Worm (Caenorhabditis elegans) whole organism, L4/young adult: Measurements from ENCODE around the gene F17C8.6.
"Not testable (repeated sequence)": the region's sequence is repeated elsewhere in the genome, so short reads cannot be mapped to it uniquely, and the experiment has no call there.

Experiments used
- W03F9.2 ChIP-seq: fragments of 150-350 bp; optimal IDR thresholded peaks from 2 replicates; lab custom pipeline; 2014; ENCODE audit warnings: missing biosample characterization, missing genetic modification characterization
- dao-5 ChIP-seq: sonication (generic microtip); optimal IDR thresholded peaks from 2 replicates; lab custom pipeline; 2016; ENCODE audit warnings: missing genotype, missing genetic modification characterization, moderate library complexity, missing compliant biosample characterization
- him-1 ChIP-seq: sonication (generic microtip); optimal IDR thresholded peaks from 2 replicates; lab custom pipeline; 2016; ENCODE audit warnings: missing genotype, missing genetic modification reagents, missing genetic modification characterization, missing compliant biosample characterization

The F17C8.6 gene

DNA sequence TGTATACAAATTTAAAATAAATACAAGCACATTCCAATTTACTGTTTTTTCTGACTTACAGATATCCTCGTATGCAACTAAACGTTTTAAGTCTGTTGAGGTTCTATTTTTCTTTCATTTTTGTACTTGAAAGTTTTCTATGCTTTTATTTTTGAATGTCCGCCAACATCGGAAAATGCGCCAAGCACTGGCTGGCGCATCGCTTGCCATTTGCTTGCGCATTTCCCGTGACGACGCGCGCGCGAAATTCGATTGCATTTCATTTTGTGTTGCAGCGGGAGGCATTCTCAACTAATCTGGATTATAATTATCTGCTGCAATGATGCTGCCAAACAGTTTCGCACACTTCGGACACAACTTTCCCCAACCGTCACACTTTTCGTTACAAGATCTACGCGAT, 11.1 kb upstream of the F17C8.6 start, which contains the start of gene fbxl-2:
Gene fbxl-2, plus strand, starts transcription at position 278 of the 400 bp plus-strand sequence.
- TF ChIP-seq dao-5 (no peak), him-1 (tag; lab: Kevin White, UChicago) (peak; percentile 77), W03F9.2 (tag; lab: Kevin White, UChicago) (peak; percentile 91)

DNA sequence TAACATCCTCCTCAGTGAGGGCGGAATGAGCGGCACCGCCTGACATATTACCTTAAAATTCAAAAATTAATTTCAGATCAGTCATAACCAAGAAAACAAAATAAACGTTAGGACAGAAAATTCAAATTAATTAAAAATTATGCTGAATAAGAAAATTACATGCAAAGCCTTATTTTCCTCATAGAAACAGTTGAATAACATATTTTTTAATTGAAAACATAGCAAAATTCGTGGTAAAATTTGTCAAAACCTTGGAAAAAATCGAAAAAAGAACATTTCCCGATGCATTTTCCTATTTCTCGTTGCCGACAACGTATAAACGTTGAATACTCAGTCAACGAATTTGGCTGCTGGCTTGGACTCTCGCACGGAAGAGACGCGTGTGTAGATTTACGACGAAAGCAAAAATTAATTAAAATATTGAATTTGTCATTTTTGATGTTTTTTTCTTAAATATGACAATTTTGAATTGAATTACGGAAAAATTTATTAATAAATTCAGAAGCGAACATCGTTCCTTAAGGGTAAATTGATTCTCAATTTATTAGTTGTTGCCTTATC, 8.2 kb upstream of the F17C8.6 start, which contains the start of the genes rps-0 and rbg-3:
Gene rps-0, minus strand, starts transcription at position 51 of the 561 bp plus-strand sequence.
Gene rbg-3, plus strand, starts transcription at position 424 of the 561 bp plus-strand sequence.
- TF ChIP-seq him-1 (tag; lab: Kevin White, UChicago) (no peak), dao-5 (no peak), W03F9.2 (tag; lab: Kevin White, UChicago) (peak; percentile 91)

DNA sequence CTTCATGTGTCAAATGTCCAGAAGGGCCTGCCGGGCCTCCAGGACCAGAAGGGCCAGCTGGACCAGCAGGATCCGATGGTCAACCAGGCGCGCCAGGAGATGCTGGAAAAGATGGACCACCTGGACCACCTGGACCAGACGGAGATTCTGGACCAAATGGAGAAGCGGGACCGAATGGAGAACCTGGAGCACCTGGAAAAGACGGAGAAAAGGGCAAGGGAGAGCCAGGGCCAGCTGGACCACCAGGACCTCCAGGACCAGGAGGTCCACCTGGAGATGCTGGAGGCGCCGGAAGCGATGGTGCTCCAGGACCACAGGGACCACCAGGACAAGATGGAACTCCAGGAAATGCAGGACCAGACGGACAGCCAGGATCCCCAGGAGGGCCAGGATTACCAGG, 2.8 kb upstream of the F17C8.6 start:
- TF ChIP-seq W03F9.2 (tag; lab: Kevin White, UChicago) (no peak), him-1 (tag; lab: Kevin White, UChicago) (no peak), dao-5 (no peak)

DNA sequence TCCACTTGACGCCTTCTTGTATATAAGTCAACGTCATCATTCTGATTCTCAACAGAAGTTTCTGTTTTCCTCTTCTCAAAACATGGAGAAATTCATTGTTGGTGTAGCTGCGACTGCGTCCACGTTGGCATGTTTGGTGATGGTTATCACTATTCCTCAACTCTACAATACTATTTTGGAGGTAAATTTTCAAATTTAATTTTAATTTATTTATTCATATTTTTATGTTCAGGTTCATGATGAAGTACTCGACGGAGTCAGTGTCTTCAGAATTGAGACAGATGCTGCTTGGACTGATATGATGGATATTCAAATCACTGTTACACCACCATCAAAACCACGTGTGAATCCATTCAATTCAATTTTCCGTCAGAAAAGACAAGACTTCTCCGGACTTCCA, 2.3 kb upstream of the F17C8.6 start, which contains the start of gene col-89:
Gene col-89, plus strand, starts transcription at position 19 of the 400 bp plus-strand sequence.
- TF ChIP-seq dao-5, result no peak
- TF ChIP-seq W03F9.2 (tag; lab: Kevin White, UChicago), result no peak
- no peak for TF ChIP-seq him-1 (tag; lab: Kevin White, UChicago)

DNA sequence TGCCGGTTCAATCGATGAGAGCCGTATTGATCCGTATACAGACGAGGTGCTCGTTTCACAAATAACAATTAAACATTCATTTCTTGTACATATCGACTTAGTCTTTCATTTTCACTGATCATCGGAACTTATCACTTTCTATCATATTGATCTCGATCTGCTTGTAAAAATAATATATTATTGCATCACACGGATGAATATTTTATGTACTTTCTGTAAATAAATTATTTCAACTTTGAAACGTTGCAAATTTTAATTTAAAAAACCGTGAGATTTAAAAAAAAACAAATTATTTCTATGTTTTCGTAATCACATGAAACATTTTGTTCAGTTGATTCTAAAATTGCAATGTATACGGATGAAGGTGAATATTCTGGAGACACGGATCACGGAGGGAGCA, 3.2 kb downstream of the F17C8.6 start, which contains the start of gene twk-6:
Gene twk-6, plus strand, starts transcription at position 301 of the 400 bp plus-strand sequence.
- not testable (repeated sequence) for TF ChIP-seq him-1 (tag; lab: Kevin White, UChicago); W03F9.2 (tag; lab: Kevin White, UChicago); dao-5

DNA sequence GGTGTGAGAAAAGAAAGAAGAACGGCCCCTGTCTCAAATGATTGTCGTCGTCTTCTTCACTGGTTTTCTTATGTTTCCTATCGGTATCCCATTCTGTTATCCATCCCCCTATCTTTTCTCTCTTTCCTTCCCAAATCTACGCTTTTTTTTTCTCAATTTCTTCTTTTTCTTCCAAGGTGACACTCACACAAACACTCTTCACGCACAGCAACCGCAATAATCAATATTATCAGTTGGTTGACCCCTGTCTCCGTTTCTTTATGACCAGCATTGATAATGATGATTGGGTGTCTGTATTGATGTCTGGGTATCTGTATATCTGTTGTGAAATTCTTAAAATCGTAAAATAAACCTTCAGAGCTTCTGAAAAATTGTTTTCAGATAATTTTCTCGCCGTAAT, 5.0 kb downstream of the F17C8.6 start:
- TF ChIP-seq him-1 (tag; lab: Kevin White, UChicago) (no peak), W03F9.2 (tag; lab: Kevin White, UChicago) (peak; percentile 8)

DNA sequence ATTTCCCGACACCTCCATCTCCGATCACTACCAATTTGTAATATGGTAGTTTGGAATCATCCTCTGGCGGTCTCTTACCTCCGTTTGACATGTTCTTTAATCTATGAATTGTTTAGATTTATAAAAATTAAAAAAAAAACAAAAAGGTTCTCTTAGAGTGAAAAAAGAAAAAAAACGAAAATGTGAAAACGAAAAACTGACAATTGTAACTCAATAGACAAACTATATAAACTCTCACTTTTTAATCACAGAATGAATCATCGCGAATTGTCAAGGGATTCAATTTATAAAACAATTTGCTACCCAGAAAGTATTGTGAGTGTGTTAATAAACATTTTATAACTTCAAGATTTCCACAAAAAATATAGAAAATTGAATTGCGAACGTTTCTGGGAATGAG, 5.9 kb downstream of the F17C8.6 start, which contains the start of gene ras-2:
Gene ras-2, minus strand, starts transcription at position 101 of the 400 bp plus-strand sequence.
- no peak for TF ChIP-seq him-1 (tag; lab: Kevin White, UChicago)
- TF ChIP-seq dao-5, result no peak
- no peak for TF ChIP-seq W03F9.2 (tag; lab: Kevin White, UChicago)

DNA sequence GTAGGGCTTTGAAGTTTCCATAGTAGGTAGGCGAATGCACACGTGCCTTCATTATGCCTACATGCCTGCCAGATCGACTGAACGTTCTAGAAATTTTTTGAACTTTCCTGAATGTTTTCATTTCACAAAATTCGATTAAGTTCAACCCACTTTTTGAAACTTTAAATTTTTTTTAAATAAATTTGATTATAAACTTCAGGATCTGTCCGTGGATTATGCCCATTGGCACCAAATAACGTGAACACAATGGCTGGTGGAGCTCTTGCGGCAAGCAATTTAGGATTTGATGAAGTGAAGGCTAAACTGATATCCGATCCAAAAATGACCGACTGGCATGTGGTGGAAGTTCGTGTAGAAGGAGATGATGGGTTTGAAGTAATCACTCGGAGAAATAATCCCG, 10.4 kb downstream of the F17C8.6 start, which contains the start of gene F17C8.7:
Gene F17C8.7, plus strand, starts transcription at position 301 of the 400 bp plus-strand sequence.
- TF ChIP-seq W03F9.2 (tag; lab: Kevin White, UChicago) (no peak), dao-5 (no peak), him-1 (tag; lab: Kevin White, UChicago) (no peak)

DNA sequence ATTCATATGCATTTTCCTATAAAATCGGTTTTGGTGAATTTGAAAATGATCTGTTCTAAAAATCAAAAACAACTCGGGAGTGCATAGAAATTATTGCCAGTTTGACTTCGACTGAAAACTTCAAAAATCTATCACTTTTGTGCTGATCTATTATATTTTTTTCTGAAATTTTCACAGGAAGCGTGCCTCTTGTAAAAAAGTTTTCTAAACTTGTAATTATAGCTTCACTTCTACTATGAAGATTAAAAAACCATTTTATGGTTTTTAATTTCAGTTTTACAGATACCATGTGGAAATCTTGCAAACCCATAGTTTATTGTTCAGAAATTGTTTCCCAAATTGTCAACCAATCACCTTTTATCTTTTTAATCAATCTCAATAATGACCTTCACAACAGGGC, 11.8 kb downstream of the F17C8.6 start, which contains the start of gene F17C8.9:
Gene F17C8.9, plus strand, starts transcription at position 301 of the 400 bp plus-strand sequence.
- TF ChIP-seq W03F9.2 (tag; lab: Kevin White, UChicago), result no peak
- TF ChIP-seq him-1 (tag; lab: Kevin White, UChicago), result no peak
- TF ChIP-seq dao-5, result no peak

DNA sequence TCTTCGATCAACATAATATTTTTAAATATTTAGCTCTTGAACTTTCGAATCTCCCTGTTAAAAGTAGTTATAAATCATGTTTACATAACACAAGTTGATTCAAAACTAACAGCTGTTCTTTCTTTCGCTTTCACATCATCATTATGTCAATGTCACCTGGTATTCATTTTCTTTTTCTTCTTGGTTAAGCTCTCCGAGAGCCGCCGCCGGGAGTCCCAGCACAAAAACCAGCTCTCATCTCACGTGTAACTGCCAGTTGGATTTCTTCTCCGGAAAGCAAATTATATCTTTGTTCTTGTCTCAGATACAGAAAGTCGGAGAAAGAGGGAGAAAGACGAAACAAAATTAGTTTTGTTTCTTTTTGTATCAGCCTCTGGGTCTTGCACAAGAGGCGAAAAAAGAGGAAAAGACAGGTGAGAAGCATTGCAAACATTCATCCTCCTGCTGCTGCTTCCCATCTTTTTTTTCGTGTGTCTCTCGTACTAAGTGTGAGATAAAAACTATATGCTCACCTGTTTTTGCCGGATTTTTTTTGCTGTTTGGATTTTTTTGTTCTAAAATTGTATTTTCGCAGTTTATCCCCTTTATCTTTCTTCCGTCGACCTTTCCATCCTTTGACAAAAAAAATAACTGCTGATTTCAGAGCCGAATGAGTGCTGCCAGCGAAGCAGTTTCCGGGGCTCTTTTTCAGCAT, 14.4 kb downstream of the F17C8.6 start, which contains the start of gene F17C8.3:
Gene F17C8.3, plus strand, starts transcription at position 644 of the 694 bp plus-strand sequence.
- TF ChIP-seq him-1 (tag; lab: Kevin White, UChicago) (no peak), W03F9.2 (tag; lab: Kevin White, UChicago) (no peak), dao-5 (no peak)

DNA sequence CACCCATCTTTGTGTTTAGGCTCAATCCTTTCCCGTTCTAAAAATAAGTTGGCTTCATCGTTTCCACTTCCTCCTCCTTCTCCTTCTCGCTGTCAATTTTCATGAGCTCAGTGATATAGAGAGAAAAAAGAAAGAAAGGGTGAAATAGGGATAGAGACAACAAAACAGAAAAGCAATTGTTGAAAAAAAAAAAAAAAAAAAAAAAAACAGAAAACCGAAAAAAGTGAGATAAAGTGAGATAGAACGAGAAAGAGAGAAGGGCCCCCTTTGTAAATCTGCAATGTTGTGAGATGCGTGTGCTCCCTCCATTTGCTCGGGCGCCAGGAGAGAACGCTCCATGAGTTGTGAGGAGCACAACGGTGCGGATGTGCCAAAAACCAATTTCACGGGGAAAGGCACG, 21.9 kb downstream of the F17C8.6 start:
- TF ChIP-seq dao-5 (no peak), him-1 (tag; lab: Kevin White, UChicago) (peak; percentile 13)

DNA sequence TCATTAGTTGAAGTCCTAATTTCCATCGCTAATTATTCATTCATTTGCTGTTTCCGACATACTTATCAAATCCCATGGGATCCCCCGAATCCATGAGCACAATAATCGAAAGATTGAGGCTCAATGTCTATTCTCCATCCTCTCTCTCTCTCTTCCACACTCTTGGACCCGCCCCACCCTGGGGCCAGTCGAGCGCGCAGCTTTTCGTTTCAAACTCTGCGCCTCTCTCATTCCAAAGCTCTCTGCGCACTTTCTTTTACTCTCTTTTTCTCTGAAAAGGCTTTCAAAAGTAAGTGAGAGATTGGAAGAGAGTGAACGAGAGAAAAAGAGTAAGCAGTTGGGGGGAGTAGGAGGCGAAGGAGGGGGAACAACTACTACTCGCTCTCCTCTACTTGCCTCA, 24.1 kb downstream of the F17C8.6 start, which contains the start of gene acy-1:
Gene acy-1, plus strand, starts transcription at position 346 of the 400 bp plus-strand sequence.
- TF ChIP-seq dao-5, result no peak
- peak; percentile 70 for TF ChIP-seq him-1 (tag; lab: Kevin White, UChicago)

DNA sequence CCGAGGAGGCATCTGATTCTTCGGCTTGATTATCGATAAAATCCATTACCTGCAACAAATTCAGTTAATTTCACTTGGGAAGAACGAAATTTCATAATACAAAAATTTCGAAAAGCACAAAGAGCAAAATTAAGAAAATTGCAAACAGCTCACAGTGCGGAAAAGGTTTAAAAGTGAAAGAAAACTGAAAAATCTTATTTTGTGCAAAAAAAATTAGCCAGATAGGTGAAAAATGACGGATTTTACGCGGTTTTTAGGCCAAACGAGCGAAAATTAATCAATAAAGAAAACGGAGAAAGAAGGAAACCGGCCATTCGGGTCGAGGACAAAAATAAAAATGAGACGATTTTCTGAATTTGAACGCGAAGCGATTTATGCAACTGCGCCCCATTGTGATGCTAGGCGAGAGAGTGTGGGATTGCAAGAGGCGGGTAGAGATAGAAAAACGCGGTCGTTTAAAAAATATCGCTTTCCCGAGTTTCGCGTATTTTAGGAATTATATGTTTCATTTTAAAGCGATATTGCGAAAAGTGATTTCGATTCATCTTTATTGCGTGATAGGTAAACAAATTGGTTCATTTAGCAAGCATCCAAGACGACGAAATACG, 25.1 kb downstream of the F17C8.6 start, which contains the start of gene emb-5:
Gene emb-5, minus strand, starts transcription at position 51 of the 608 bp plus-strand sequence.
- TF ChIP-seq him-1 (tag; lab: Kevin White, UChicago) (no peak), dao-5 (no peak), W03F9.2 (tag; lab: Kevin White, UChicago) (no peak)
